Fruit fly (Drosophila melanogaster) whole organism: ENCODE measurements around the gene CG10341.

Source experiments
- CG8478 ChIP-seq: fragments of >200 bp; optimal IDR thresholded peaks from 2 replicates; lab custom pipeline; 2018; ENCODE audit warnings: inconsistent platforms
- Dll ChIP-seq: fragments of >200 bp; optimal IDR thresholded peaks from 2 replicates; lab custom pipeline; 2017
- EcR ChIP-seq, 2 experiments: fragments of >200 bp; optimal IDR thresholded peaks; 2 replicates each; lab custom pipeline; 2017; ENCODE audit warnings: missing biosample characterization in 2 of 2, missing genetic modification characterization in 2 of 2, missing genetic modification reagents in 2 of 2
- pan ChIP-seq: fragments of >200 bp; optimal IDR thresholded peaks from 2 replicates; lab custom pipeline; 2017
- psq ChIP-seq: fragments of >200 bp; optimal IDR thresholded peaks from 2 replicates; lab custom pipeline; 2017
- usp ChIP-seq: fragments of >200 bp; optimal IDR thresholded peaks from 2 replicates; lab custom pipeline; 2017; ENCODE audit warnings: missing biosample characterization, missing genetic modification characterization, mixed read lengths

The CG10341 gene

DNA sequence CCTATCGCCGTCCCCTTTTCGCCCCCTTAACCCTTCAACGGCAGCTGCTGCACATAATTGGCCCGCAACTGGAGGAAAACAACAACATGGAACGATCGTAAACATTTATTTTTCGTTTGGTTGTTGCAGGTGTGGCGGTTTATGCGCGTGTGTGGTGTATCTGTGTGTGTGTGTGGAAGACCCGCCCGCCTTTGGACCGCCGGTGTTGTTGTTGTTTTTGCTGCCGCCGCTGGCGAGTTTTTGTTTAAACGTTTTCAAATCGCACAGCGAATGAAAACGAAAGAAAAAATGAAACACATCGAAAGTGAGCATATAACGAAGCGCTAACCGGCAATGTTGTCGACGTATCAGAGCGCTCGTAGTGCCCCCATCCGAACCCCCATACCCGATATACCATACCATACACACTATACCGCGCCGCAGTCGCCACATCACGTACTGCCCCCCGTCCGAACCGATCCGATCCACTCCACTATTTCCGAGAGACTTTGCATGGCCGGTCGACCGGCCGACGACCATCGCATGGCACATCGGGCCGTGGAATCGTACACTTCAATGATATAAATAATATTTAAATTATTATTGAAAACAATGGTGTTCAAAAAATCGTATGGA is 37.1 kb downstream of the CG10341 start:
- TF ChIP-seq Dll (lab: Kevin White, UChicago) (no peak), pan (lab: Kevin White, UChicago) (no peak), CG8478 (lab: Kevin White, UChicago) (no peak), psq (lab: Kevin White, UChicago) (no peak), EcR (GFP tag; optimal IDR thresholded peaks at IDR 0.05; lab: Kevin White, UChicago) (no peak), usp (GFP tag; lab: Kevin White, UChicago) (no peak)

DNA sequence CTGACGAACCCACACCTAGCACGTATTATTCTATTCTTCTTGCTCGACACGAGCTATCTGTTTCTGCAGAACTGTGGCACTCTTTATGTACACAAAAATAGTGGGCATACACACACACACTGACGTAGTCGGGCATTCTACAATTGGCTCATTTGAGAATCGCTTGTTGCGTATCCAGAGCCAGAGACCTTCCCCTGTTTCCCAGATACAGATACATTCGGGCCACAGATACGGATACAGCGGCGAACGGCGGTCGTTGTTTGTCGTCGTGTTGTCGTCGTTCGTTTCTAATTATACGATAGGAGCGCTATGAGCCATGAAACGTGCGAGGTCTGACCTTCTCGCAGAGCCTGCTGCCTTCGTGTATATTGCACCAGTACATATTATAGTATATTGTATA is 38.7 kb downstream of the CG10341 start:
- TF ChIP-seq psq (lab: Kevin White, UChicago), result no peak
- TF ChIP-seq usp (GFP tag; lab: Kevin White, UChicago), result no peak
- no peak for TF ChIP-seq CG8478 (lab: Kevin White, UChicago)
- no peak for TF ChIP-seq pan (lab: Kevin White, UChicago)
- no peak for TF ChIP-seq Dll (lab: Kevin White, UChicago)
- TF ChIP-seq EcR (GFP tag; optimal IDR thresholded peaks at IDR 0.05; lab: Kevin White, UChicago), result no peak

DNA sequence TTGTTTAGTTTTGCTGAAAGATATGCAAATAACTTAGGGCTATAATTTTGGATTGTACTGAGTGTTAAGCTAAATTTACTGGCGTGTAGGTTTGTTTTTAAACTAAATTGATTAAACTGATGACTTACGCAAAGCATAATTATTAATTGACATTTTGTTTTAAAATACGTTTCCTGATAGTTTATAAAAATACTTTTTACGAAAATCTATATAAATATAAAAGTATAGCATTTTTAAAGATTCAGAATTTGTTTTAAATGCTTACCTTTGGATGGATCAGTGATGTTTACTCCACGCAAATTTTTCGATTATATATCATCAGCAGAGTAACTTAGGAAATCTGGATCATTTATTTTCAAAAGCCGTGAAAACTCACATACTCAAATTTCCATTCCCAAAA is 41.5 kb downstream of the CG10341 start, which contains the start of the genes CG42752 and CG15167:
TSS of gene CG42752 (minus strand) at position 101 of the 400 bp plus-strand sequence.
TSS of gene CG15167 (plus strand) at position 349 of the 400 bp plus-strand sequence.
- TF ChIP-seq Dll (lab: Kevin White, UChicago), result no peak
- no peak for TF ChIP-seq psq (lab: Kevin White, UChicago)
- no peak for TF ChIP-seq pan (lab: Kevin White, UChicago)
- no peak for TF ChIP-seq usp (GFP tag; lab: Kevin White, UChicago)
- TF ChIP-seq CG8478 (lab: Kevin White, UChicago), result no peak
- TF ChIP-seq EcR (GFP tag; optimal IDR thresholded peaks at IDR 0.05; lab: Kevin White, UChicago), result no peak

DNA sequence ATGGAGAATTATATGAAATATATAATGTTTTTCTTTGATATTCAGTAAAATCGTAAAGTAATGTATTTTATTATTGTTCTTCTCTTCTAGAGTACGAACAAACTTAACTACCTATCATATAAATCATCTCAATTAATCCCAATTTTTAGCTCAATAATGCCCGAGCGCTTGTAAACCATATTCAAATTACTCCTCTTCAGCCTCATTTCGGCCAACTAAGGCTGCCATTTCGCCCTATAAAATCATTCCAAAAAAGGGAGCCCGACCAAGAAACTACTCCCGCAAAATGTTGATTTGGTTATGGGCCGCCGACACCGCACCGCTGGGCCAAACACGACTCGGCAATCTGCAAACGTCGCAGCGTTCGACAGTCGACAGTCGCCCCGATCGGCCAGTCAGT is 44.2 kb downstream of the CG10341 start:
- TF ChIP-seq CG8478 (lab: Kevin White, UChicago) (no peak), psq (lab: Kevin White, UChicago) (no peak), pan (lab: Kevin White, UChicago) (no peak), Dll (lab: Kevin White, UChicago) (no peak), EcR (GFP tag; optimal IDR thresholded peaks at IDR 0.05; lab: Kevin White, UChicago) (no peak), usp (GFP tag; lab: Kevin White, UChicago) (no peak)

DNA sequence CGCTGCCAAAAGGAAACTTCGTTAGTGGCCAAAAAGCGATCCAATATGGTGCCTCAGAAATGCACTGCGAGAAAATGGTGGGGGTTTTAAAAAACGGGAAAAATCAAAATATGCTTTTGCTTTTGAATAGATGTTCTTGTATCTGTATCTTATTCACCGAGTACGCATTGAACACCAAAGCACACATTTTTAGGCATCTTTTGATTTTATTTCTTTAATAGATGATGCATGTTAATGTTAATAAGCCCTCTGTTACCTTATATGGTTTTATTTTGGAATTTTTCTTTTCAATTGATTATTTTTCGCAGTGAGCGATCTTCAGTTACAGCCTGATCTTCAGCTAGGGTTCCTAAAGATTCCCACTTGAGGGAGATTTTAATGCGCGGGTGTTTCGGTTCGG is 45.4 kb downstream of the CG10341 start:
- TF ChIP-seq psq (lab: Kevin White, UChicago), result no peak
- no peak for TF ChIP-seq CG8478 (lab: Kevin White, UChicago)
- no peak for TF ChIP-seq usp (GFP tag; lab: Kevin White, UChicago)
- no peak for TF ChIP-seq pan (lab: Kevin White, UChicago)
- no peak for TF ChIP-seq Dll (lab: Kevin White, UChicago)
- no peak for TF ChIP-seq EcR (GFP tag; optimal IDR thresholded peaks at IDR 0.05; lab: Kevin White, UChicago)

DNA sequence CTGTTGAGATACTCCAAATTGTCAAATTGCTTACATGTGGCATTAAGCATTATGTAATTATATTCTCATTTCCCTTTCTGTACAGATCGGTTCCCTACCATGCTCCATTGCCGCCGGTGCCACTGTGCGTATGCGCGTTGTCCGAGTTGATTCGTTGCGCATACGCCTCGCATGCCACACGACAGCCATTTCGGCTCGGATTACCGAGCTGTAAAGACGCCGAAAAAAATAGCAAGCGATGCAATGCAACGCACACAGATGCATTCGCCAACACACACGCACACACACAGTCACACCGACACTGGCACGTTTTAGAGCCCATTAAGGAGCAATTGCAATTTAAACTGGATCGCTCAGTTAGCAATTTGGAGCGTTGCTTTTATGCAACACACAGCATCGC is 46.9 kb downstream of the CG10341 start:
- TF ChIP-seq CG8478 (lab: Kevin White, UChicago) (no peak), pan (lab: Kevin White, UChicago) (no peak), usp (GFP tag; lab: Kevin White, UChicago) (no peak), Dll (lab: Kevin White, UChicago) (no peak), psq (lab: Kevin White, UChicago) (no peak), EcR (GFP tag; optimal IDR thresholded peaks at IDR 0.05; lab: Kevin White, UChicago) (no peak)

DNA sequence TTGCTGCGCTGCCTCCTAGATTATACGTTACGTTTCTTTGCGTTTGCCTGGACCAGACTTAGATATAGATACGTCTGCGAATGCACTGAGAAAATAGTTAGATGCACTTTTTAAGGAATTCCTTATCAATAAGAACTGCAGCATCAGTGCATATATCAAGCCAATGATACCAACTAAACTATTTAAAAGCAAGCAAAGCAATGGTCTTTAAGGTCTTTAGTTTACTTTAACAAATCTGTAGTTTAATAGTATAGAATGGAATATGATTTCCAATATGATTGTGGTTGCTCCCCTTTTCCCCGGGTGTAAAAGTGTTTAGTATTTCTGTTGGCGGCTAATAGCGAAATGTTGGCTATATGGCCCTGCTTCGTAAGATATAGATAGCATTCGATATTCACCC is 48.2 kb downstream of the CG10341 start:
- no peak for TF ChIP-seq Dll (lab: Kevin White, UChicago)
- TF ChIP-seq pan (lab: Kevin White, UChicago), result no peak
- no peak for TF ChIP-seq psq (lab: Kevin White, UChicago)
- TF ChIP-seq CG8478 (lab: Kevin White, UChicago), result no peak
- TF ChIP-seq EcR (GFP tag; optimal IDR thresholded peaks at IDR 0.05; lab: Kevin White, UChicago), result no peak
- no peak for TF ChIP-seq usp (GFP tag; lab: Kevin White, UChicago)
